Worm (Caenorhabditis elegans) whole organism, L2 larva: ENCODE results near the gene dmd-6.

Source experiments
- ama-1 ChIP-seq: fragments of 150-350 bp; optimal IDR thresholded peaks from 2 replicates; lab custom pipeline; 2018; ENCODE audit warnings: inconsistent platforms
- blmp-1 ChIP-seq: sonication (generic microtip); optimal IDR thresholded peaks from 2 replicates; lab custom pipeline; 2017; ENCODE audit warnings: missing genetic modification characterization, mild to moderate bottlenecking, missing compliant biosample characterization, antibody characterized with exemption, moderate library complexity; ENCODE audit not compliant: insufficient read depth
- lin-13 ChIP-seq: fragments of 150-350 bp; optimal IDR thresholded peaks from 2 replicates; lab custom pipeline; 2014; ENCODE audit warnings: missing biosample characterization, missing genetic modification reagents, missing genetic modification characterization
- lsy-2 ChIP-seq, 2 experiments: fragments of 150-350 bp in 1 of 2; sonication (generic microtip) in 1 of 2; optimal IDR thresholded peaks; 2 replicates each; lab custom pipeline; 2014 to 2017; ENCODE audit warnings: missing biosample characterization in 2 of 2, missing genetic modification characterization in 2 of 2
- mdl-1 ChIP-seq, 2 experiments: fragments of 150-350 bp in 1 of 2; sonication (generic microtip) in 1 of 2; optimal IDR thresholded peaks; 2 replicates each; lab custom pipeline; 2017; ENCODE audit warnings: missing biosample characterization in 2 of 2, missing genetic modification characterization in 2 of 2
- nhr-12 ChIP-seq: fragments of 150-350 bp; optimal IDR thresholded peaks from 2 replicates; lab custom pipeline; 2014; ENCODE audit warnings: missing biosample characterization, missing genetic modification characterization
- nhr-6 ChIP-seq: fragments of 150-350 bp; optimal IDR thresholded peaks from 2 replicates; lab custom pipeline; 2014; ENCODE audit warnings: missing biosample characterization, missing genetic modification characterization
- sem-4 ChIP-seq: fragments of 150-350 bp; optimal IDR thresholded peaks from 2 replicates; lab custom pipeline; 2014; ENCODE audit warnings: missing biosample characterization, missing genetic modification reagents, missing genetic modification characterization
- skn-1 ChIP-seq: sonication (generic microtip); optimal IDR thresholded peaks from 2 replicates; lab custom pipeline; 2017; ENCODE audit warnings: missing biosample characterization, missing genetic modification characterization
- unc-62 ChIP-seq: fragments of 150-350 bp; optimal IDR thresholded peaks from 2 replicates; lab custom pipeline; 2014; ENCODE audit warnings: missing biosample characterization, missing genetic modification reagents, missing genetic modification characterization
- zag-1 ChIP-seq: fragments of 150-350 bp; optimal IDR thresholded peaks from 2 replicates; lab custom pipeline; 2014; ENCODE audit warnings: missing biosample characterization, missing genetic modification characterization
- ztf-4 ChIP-seq: fragments of 150-350 bp; optimal IDR thresholded peaks from 2 replicates; lab custom pipeline; 2014; ENCODE audit warnings: missing biosample characterization, missing genetic modification characterization

DNA sequence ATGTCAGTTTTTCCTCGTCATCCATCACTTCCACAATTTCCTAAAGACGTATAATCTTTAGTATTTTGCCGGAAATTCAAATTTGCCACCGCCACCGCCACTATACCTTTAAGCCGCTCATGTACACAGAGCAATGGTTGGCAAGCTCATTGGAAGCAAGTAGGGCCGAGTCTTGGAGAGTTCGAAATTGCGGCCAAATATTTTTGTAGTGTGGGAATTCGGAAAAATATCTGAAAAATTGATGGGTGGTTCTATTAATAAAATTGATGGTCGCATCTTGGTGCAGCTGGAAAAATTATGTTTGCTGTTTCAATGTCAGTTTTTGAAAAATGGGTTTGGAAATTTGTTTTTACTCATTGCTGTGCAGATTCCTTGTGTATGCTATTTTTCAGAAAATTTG is 44.8 kb upstream of the dmd-6 start:
- no peak for TF ChIP-seq lsy-2 (tag; optimal IDR thresholded peaks at IDR 0.05; lab: Kevin White, UChicago)
- TF ChIP-seq skn-1 = no peak
- no peak for TF ChIP-seq blmp-1 (tag; lab: Kevin White, UChicago)
- no peak for TF ChIP-seq sem-4 (tag; lab: Kevin White, UChicago)
- TF ChIP-seq nhr-6 (tag; lab: Kevin White, UChicago) = no peak
- no peak for TF ChIP-seq ztf-4 (tag; lab: Kevin White, UChicago)
- TF ChIP-seq zag-1 (tag; lab: Kevin White, UChicago) = no peak
- TF ChIP-seq lin-13 = no peak
- TF ChIP-seq ama-1 (lab: Kevin White, UChicago) = no peak
- no peak for TF ChIP-seq unc-62 (GFP tag; lab: Kevin White, UChicago)
- no peak for TF ChIP-seq nhr-12 (tag; lab: Kevin White, UChicago)
- no peak for TF ChIP-seq mdl-1 (tag; optimal IDR thresholded peaks at IDR 0.05; lab: Kevin White, UChicago)
